Worm (Caenorhabditis elegans): ENCODE results near the gene tgn-38.

DNA sequence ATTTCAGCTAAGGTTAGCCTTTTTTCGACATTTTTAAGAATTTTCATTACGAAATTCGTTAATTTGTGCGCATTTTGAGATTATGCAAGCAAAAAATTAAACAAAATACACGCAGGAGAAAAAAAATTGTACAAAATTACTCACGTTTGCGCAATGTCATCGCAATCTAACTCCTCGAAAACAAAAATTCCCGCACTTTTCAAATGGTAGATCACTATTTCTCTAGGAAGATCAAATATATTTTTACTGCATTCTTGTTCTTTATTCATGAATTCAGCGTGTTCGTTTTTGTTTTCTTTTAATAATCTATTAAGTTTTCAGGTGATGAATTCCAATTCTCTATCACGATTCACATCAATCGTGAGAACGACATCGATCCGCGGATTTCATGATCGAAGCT lies 2.0 kb upstream of the tgn-38 start, which contains the start of the genes T12G3.6 and mrpl-51:
- no peak for TF ChIP-seq pha-4 (tag; optimal IDR thresholded peaks at IDR 0.05)
- TF ChIP-seq nhr-237 (tag; optimal IDR thresholded peaks at IDR 0.05) = no peak
- no peak for TF ChIP-seq nhr-76 (tag; optimal IDR thresholded peaks at IDR 0.05)
- TF ChIP-seq nhr-12 (tag; optimal IDR thresholded peaks at IDR 0.05) = no peak
- no peak for TF ChIP-seq nhr-28 (tag; optimal IDR thresholded peaks at IDR 0.05)
- no peak for TF ChIP-seq elt-3 (tag; optimal IDR thresholded peaks at IDR 0.05)
- TF ChIP-seq unc-62 (GFP tag; optimal IDR thresholded peaks at IDR 0.05) = no peak
- no peak for TF ChIP-seq elt-1 (tag; optimal IDR thresholded peaks at IDR 0.05; ENCODE audit: borderline replicate concordance, insufficient read depth)
- TF ChIP-seq snpc-4 (tag; optimal IDR thresholded peaks at IDR 0.05) = no peak
- TF ChIP-seq mep-1 (tag; optimal IDR thresholded peaks at IDR 0.05) = no peak
- no peak for TF ChIP-seq lsy-2 (tag; optimal IDR thresholded peaks at IDR 0.05)
